Worm (Caenorhabditis elegans): ENCODE measurements around the gene srh-243.

ce11 chrV:2861505-2861904 is 8.7 kb upstream of the srh-243 start, which contains the start of gene srh-270:
- TF ChIP-seq dmd-4 (tag; optimal IDR thresholded peaks at IDR 0.05; ENCODE audit: borderline replicate concordance): no peak
- TF ChIP-seq pag-3 (tag; optimal IDR thresholded peaks at IDR 0.05; ENCODE audit: borderline replicate concordance): no peak
- no peak for TF ChIP-seq hlh-30 (tag; optimal IDR thresholded peaks at IDR 0.05; ENCODE audit: insufficient read depth)
- no peak for TF ChIP-seq che-1 (tag; optimal IDR thresholded peaks at IDR 0.05)
- no peak for TF ChIP-seq lim-6 (tag; optimal IDR thresholded peaks at IDR 0.05)
- no peak for TF ChIP-seq pha-4 (tag; optimal IDR thresholded peaks at IDR 0.05)
- no peak for TF ChIP-seq ceh-18 (tag; optimal IDR thresholded peaks at IDR 0.05)
- no peak for TF ChIP-seq C08G9.2 (tag; optimal IDR thresholded peaks at IDR 0.05)
- TF ChIP-seq ceh-9 (tag; optimal IDR thresholded peaks at IDR 0.05): no peak
- no peak for TF ChIP-seq gmeb-2 (tag; optimal IDR thresholded peaks at IDR 0.05)
- TF ChIP-seq fax-1 (tag; optimal IDR thresholded peaks at IDR 0.05): no peak
- no peak for TF ChIP-seq npax-4 (tag; optimal IDR thresholded peaks at IDR 0.05)
- no peak for TF ChIP-seq ama-1 (optimal IDR thresholded peaks at IDR 0.05)
- no peak for TF ChIP-seq K02D7.2 (tag; optimal IDR thresholded peaks at IDR 0.05)
